Fruit fly (Drosophila melanogaster): ENCODE measurements around the gene Gr93a.

The Gr93a gene

DNA sequence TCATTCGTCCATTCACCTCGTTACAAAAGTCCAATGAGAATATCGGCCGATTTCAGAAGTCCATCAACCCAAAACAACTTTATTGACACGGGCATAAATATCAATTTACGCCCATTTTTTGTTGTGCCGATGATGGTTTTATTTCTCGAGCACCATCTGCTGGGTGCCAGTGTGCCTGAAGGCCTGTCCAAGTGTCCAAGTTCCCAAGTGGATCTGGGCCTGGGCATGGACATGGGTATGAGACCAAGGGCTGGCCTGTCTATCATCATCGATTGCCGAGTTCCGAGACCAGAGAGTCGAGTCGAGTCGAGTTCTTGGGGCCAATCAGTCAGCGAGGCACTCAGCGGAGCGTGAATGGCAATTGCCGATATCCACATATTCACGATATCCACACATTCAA, at the start of gene Gr93a:
Gr93a (plus strand) TSS at position 301 of the 400 bp plus-strand sequence.
- TF ChIP-seq ttk (optimal IDR thresholded peaks at IDR 0.05): no peak
- no peak for TF ChIP-seq h (optimal IDR thresholded peaks at IDR 0.05)
- TF ChIP-seq Sin3A (optimal IDR thresholded peaks at IDR 0.05): no peak
- TF ChIP-seq psq (optimal IDR thresholded peaks at IDR 0.05): no peak
- no peak for TF ChIP-seq Myc (optimal IDR thresholded peaks at IDR 0.05)
- TF ChIP-seq insv (optimal IDR thresholded peaks at IDR 0.05): no peak

DNA sequence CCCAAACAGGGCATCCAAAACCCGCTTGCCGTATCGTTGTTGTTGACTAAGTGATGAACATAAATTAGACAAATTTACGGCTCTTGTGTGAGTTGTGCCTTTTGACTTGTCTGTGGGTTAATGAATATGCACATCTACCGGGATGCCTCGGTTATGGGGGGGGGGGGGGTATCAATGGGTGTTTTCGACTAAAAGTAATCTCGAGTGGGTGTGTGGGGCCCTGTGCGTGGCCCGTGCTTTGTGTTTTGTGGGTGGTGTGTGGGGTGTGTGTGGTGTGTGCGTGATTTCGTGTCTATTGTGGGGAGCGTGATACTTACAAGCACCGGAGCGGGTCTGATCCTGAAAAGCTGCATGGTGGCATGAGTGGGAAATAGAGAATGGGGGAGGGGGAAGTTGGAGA, 41.9 kb upstream of the Gr93a start:
- TF ChIP-seq Sin3A (optimal IDR thresholded peaks at IDR 0.05) (no peak), insv (optimal IDR thresholded peaks at IDR 0.05) (no peak), ttk (optimal IDR thresholded peaks at IDR 0.05) (no peak), psq (optimal IDR thresholded peaks at IDR 0.05) (no peak), h (optimal IDR thresholded peaks at IDR 0.05) (no peak), Myc (optimal IDR thresholded peaks at IDR 0.05) (no peak)

DNA sequence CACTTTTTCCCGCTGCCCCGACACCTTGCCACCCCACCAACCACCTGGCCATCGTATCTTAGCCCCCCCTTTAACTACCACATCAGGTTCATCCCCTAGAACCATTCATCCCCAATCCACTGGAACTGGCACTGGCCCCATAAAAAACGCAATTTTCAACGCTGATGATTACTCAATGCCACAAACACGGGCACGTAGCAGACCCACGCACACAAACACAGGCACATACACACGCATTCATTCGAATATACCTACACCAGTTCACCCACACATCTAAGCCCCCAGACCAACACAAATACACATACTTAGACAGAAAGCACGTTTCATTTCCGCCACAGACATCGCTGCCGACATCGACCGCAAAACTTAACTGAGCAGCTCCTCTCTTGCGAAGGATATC, 38.5 kb upstream of the Gr93a start:
- TF ChIP-seq h (optimal IDR thresholded peaks at IDR 0.05) (no peak), psq (optimal IDR thresholded peaks at IDR 0.05) (no peak), insv (optimal IDR thresholded peaks at IDR 0.05) (no peak), Myc (optimal IDR thresholded peaks at IDR 0.05) (no peak), ttk (optimal IDR thresholded peaks at IDR 0.05) (no peak), Sin3A (optimal IDR thresholded peaks at IDR 0.05) (no peak)

DNA sequence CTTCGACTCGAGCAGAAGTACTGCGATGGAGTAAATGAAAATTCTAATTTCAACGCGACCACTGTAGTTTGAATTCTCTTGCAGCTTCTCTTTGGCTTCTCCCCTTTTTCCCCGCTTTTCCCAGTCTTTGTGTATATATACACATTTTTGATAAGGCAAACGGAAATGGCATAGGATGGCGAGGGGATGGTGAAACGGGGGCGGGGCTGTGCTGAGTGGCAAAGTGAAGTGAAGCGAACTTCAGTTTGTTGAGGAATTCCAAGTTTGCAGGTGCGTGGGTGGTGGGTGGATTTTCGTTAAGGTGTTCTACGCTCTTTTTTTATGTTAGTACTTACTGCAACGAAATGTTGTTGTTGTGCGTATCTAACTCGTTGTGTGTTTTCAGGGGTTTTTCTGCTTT, 25.0 kb upstream of the Gr93a start:
- no peak for TF ChIP-seq Sin3A (optimal IDR thresholded peaks at IDR 0.05)

DNA sequence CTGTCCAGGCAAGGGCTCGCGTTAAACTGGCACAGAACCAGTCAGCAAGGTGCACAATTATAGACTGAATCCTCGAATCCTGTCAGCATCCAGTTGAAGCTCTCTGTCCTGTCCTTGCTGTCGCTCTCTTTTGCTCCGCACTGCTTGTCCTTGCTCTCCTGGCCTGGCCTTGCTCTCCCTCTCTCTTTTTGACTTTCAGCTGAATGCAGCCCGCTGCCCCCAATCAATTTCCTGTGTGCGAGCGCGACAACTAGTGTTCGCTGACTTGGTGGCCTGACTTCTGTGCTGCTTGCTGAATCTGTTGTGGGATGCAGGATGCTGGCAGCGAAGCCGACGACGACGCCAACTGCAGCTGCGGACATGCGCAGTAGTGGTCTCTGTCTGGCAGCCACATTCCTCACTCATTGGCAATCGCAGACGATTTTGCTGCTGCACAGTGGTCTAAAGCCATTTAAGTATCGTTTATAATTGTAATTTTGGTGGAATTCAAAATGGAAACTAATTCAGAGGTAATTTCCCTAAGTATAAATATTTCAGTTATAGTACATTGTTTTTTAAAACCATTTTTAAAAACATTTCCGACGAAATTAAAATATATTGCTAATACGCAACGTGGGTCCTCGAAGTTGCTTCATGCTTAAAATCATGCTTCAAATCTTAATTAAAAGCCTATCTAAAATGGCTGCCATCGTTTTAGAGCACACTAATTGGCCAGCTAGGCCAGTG, 23.5 kb upstream of the Gr93a start:
- TF ChIP-seq Myc (optimal IDR thresholded peaks at IDR 0.05): no peak
- TF ChIP-seq insv (optimal IDR thresholded peaks at IDR 0.05): no peak
- no peak for TF ChIP-seq h (optimal IDR thresholded peaks at IDR 0.05)
- no peak for TF ChIP-seq Sin3A (optimal IDR thresholded peaks at IDR 0.05)
- TF ChIP-seq ttk (optimal IDR thresholded peaks at IDR 0.05): no peak
- TF ChIP-seq psq (optimal IDR thresholded peaks at IDR 0.05): no peak

DNA sequence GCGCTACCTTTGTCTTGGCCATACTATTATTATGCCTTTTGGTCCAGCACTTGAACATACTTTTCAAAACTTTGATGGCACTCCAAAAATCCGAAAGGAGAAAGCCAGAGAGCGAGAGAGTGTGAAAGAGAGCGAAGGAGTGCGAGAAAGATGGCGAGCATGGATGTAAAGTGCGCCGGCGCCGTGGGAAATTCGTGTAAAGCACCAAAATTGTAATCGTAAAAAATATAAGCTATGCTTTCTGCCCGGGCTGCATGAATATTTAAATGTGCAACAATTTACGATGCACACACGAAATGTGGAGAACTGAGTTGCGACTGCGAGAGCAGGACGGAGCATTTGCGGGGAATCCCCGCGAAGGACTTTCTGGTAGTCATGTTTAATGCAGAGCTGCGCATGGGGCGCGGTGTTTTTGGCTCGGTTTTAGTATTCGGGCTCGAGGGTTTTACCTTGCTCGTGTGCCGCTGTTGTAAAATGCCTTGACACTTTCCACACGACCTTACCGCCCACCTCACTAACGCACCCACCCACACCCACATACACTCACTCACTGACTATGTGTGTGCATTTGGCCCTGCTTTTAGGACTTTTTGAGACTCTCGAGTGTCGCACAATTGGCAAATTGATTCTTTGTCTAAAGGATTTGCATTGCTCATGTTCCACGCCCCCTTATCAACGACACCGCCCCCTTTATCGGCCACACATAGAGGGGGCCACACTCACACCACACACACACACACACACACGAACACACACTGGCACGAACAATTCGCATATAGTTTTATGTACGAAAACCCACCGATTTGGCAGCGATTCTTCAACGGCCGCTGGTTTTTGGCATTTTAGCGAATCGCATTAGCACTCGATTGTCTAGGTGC, 10.4 kb upstream of the Gr93a start:
- TF ChIP-seq Myc (optimal IDR thresholded peaks at IDR 0.05) (no peak), ttk (optimal IDR thresholded peaks at IDR 0.05) (no peak), Sin3A (optimal IDR thresholded peaks at IDR 0.05) (no peak), insv (optimal IDR thresholded peaks at IDR 0.05) (no peak), psq (optimal IDR thresholded peaks at IDR 0.05) (no peak), h (optimal IDR thresholded peaks at IDR 0.05) (no peak)

DNA sequence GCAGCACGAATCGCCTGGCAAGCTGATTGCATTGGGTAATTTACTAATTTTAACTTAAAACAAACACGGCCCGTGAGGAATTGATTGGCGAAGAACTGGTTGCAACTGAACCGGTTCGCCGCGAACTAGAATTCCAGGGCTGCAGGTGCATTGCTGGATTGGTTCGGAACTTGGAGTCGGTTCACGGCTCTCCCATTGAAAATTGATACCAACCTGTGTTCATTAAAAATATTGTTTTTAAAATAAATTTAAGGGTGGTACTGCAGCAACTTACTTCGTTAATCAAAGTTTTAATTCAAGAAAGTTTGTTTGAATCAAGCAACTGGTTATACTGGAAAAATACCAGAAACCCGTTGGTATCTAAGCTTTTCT, 9.8 kb upstream of the Gr93a start, which contains the start of gene CASK:
CASK (minus strand) TSS at position 113 of the 372 bp plus-strand sequence.
- no peak for TF ChIP-seq ttk (optimal IDR thresholded peaks at IDR 0.05)

DNA sequence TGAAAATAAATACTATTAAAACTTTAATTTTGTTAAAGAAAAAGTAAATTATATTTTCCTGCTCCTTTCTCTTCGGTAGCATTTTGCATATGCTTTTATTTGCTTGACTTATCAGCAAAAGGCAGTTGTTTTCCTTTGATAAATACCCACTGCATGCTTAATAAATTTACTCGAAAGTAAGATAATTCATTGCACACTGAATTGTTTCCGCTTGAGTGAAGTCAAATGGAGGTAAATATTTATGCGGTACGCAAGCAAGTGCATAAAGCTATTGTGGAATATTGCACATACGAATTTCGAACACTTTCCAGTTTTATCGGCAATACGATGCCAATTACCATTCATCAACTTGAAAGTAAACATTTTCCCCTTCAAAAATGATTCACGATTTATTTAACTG, 9.2 kb upstream of the Gr93a start:
- no peak for TF ChIP-seq psq (optimal IDR thresholded peaks at IDR 0.05)
- no peak for TF ChIP-seq ttk (optimal IDR thresholded peaks at IDR 0.05)
- no peak for TF ChIP-seq Sin3A (optimal IDR thresholded peaks at IDR 0.05)
- no peak for TF ChIP-seq insv (optimal IDR thresholded peaks at IDR 0.05)
- TF ChIP-seq h (optimal IDR thresholded peaks at IDR 0.05): no peak
- TF ChIP-seq Myc (optimal IDR thresholded peaks at IDR 0.05): no peak

DNA sequence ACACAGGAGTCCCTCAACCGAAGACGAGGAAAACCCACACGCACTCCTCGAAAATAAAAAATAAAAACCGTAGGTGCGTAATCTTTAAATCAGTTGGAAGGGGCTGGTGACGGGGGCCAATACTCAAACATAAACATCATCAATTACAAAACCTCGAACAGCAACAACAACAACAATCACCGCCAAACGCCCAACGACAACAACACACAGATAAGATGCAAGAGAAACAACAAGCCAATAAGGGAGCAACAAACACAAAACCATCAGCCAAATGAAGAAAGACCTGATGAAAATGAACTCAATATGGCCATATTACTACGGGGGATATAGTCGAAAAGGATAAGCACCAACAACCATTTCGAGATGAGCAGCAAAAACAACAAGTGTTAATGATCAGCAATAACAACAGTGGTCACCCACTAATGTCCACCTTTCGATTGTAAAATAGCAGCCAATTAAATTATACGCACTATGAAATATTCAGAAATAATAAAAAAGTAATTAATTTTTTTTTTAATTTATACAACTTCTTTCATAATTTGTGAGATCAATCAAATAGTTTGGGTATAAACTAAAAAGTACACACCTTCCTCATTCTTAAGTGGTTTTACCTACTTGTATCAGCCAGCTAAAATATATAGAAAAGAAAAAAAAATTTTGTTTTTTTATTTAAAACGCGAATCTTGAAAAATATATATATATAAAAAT, 8.4 kb upstream of the Gr93a start:
- TF ChIP-seq Myc (optimal IDR thresholded peaks at IDR 0.05) (no peak), ttk (optimal IDR thresholded peaks at IDR 0.05) (no peak), Sin3A (optimal IDR thresholded peaks at IDR 0.05) (no peak), insv (optimal IDR thresholded peaks at IDR 0.05) (no peak), psq (optimal IDR thresholded peaks at IDR 0.05) (no peak), h (optimal IDR thresholded peaks at IDR 0.05) (no peak)

DNA sequence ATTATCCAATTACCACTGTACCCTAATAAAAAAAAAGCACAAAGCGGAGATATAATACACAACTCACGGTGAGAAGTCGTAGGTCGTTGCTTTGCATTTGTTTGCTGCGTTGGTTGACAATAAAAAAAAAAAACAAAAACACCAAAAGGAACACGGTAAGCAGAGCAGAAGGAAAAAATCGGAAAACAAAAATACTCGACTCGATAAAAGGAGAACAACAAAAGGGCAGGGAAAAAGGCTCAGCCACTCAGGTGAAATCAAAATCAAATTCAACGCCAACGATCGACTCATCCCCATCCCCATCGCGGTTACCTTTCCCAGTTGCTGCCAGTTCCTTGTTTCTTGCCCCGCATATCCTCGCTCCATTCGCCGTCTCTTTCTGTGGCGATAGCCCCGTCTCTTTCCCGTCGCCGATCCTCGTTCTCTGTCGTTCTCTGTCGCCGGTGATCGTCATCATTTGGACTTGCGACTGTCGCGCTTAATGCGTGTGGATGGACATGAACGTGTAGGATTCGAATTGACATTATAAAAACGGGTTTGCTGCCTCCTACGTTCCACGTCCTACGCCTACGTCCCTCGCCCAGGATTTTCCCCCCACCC, 7.8 kb upstream of the Gr93a start:
- TF ChIP-seq Myc (optimal IDR thresholded peaks at IDR 0.05): no peak
- no peak for TF ChIP-seq insv (optimal IDR thresholded peaks at IDR 0.05)

DNA sequence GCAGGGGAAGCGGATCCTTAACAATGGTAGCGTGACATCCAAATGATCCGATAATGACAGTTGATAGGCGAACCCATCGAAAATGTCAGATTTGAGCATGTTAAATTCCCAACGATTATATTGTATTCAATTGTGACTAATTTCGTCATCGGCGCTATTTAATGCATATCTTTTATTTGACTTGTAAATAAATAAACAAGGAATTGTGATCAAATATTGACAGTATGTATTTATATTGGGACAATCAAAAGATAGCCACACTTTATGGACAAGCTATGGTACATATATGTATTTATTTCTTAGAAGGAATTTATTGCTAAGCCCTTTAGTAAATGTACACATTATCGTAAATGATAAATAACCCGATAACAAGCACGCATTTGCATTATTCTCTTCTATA, 7.2 kb upstream of the Gr93a start:
- TF ChIP-seq insv (optimal IDR thresholded peaks at IDR 0.05) (no peak), ttk (optimal IDR thresholded peaks at IDR 0.05) (no peak), h (optimal IDR thresholded peaks at IDR 0.05) (no peak), Myc (optimal IDR thresholded peaks at IDR 0.05) (no peak), Sin3A (optimal IDR thresholded peaks at IDR 0.05) (no peak), psq (optimal IDR thresholded peaks at IDR 0.05) (no peak)

All from Kc167 (cell line).